Fruit fly (Drosophila melanogaster): Measurements from ENCODE around the gene betaggt-I.

The betaggt-I gene

dm6 chr2L:4945300-4945699 is at the start of gene betaggt-I, which contains the start of gene mRpL24 (continued):
- TF ChIP-seq Bgb (GFP tag; IDR thresholded peaks at IDR 0.05; ENCODE audit: partially characterized antibody) (no peak), nau (GFP tag; optimal IDR thresholded peaks at IDR 0.05) (no peak), CG7839 (tag; optimal IDR thresholded peaks at IDR 0.05) (peak; percentile 97), CG9817 (tag; optimal IDR thresholded peaks at IDR 0.05) (peak; percentile 98), nom (GFP tag; optimal IDR thresholded peaks at IDR 0.05) (peak; percentile 88), CG7963 (GFP tag; IDR thresholded peaks at IDR 0.05; ENCODE audit: partially characterized antibody) (no peak), H15 (GFP tag; IDR thresholded peaks at IDR 0.05) (peak; percentile 96), CG4854 (GFP tag; optimal IDR thresholded peaks at IDR 0.05) (peak; percentile 87), sr (GFP tag; IDR thresholded peaks at IDR 0.05) (peak; percentile 75), chm (GFP tag; IDR thresholded peaks at IDR 0.05) (peak; percentile 94), CG7372 (GFP tag; IDR thresholded peaks at IDR 0.05) (peak; percentile 96), CG16813 (GFP tag; IDR thresholded peaks at IDR 0.05; ENCODE audit: partially characterized antibody) (no peak), CG2875 (GFP tag; optimal IDR thresholded peaks at IDR 0.05) (peak; percentile 80), CG11504 (tag; optimal IDR thresholded peaks at IDR 0.05) (peak; percentile 95), CG3281 (GFP tag; optimal IDR thresholded peaks at IDR 0.05) (peak; percentile 95), CG17359 (tag; optimal IDR thresholded peaks at IDR 0.05) (peak; percentile 97), salm (tag; optimal IDR thresholded peaks at IDR 0.05) (peak; percentile 93), B-H2 (GFP tag; optimal IDR thresholded peaks at IDR 0.05) (peak; percentile 96), ci (GFP tag; IDR thresholded peaks at IDR 0.05) (peak; percentile 98), ara (GFP tag; IDR thresholded peaks at IDR 0.05) (peak; percentile 97), pan (optimal IDR thresholded peaks at IDR 0.05) (no peak), pan (GFP tag; optimal IDR thresholded peaks at IDR 0.05 in 1 of 2, IDR thresholded peaks at IDR 0.05 in 1 of 2) (peak in 1 of 2 experiments; percentile 99), CG17186 (GFP tag; optimal IDR thresholded peaks at IDR 0.05) (peak; percentile 36), CG1603 (tag; optimal IDR thresholded peaks at IDR 0.05) (peak; percentile 84), org-1 (GFP tag; optimal IDR thresholded peaks at IDR 0.05) (peak; percentile 86), CG15479 (GFP tag; optimal IDR thresholded peaks at IDR 0.05) (no peak), jing (GFP tag; optimal IDR thresholded peaks at IDR 0.05) (peak; percentile 75), Sox102F (GFP tag; optimal IDR thresholded peaks at IDR 0.05) (peak; percentile 98), lab (GFP tag; optimal IDR thresholded peaks at IDR 0.05) (peak; percentile 97), danr (GFP tag; IDR thresholded peaks at IDR 0.05) (peak; percentile 90), stc (GFP tag; IDR thresholded peaks at IDR 0.05) (peak; percentile 97), mld (GFP tag; IDR thresholded peaks at IDR 0.05; ENCODE audit: partially characterized antibody) (no peak), ftz-f1 (GFP tag; optimal IDR thresholded peaks at IDR 0.05) (peak; percentile 49), CG12744 (GFP tag; optimal IDR thresholded peaks at IDR 0.05) (peak; percentile 78), gt (GFP tag; IDR thresholded peaks at IDR 0.05) (peak; percentile 90), tup (GFP tag; optimal IDR thresholded peaks at IDR 0.05) (peak; percentile 75), tx (GFP tag; optimal IDR thresholded peaks at IDR 0.05) (peak; percentile 74), chn (GFP tag; optimal IDR thresholded peaks at IDR 0.05) (peak; percentile 89), oc (tag; optimal IDR thresholded peaks at IDR 0.05) (peak; percentile 95), dan (GFP tag; IDR thresholded peaks at IDR 0.05) (peak; percentile 33; the same call in 1 of the 2 replicates), CG1529 (GFP tag; optimal IDR thresholded peaks at IDR 0.05) (peak; percentile 89), Ravus (GFP tag; IDR thresholded peaks at IDR 0.05) (peak; percentile 87), CG11723 (GFP tag; optimal IDR thresholded peaks at IDR 0.05) (no peak), jigr1 (GFP tag; IDR thresholded peaks at IDR 0.05) (peak; percentile 67; the same call in 2 of the 3 replicates), CG14710 (tag; optimal IDR thresholded peaks at IDR 0.05) (peak; percentile 96), CG4730 (GFP tag; IDR thresholded peaks at IDR 0.05) (peak; percentile 92), ems (GFP tag; optimal IDR thresholded peaks at IDR 0.05) (peak; percentile 57), Taf1 (GFP tag; IDR thresholded peaks at IDR 0.05) (peak; percentile 85), Bteb2 (GFP tag; optimal IDR thresholded peaks at IDR 0.05) (peak; percentile 92), BtbVII (GFP tag; optimal IDR thresholded peaks at IDR 0.05) (peak; percentile 92), CG15073 (GFP tag; optimal IDR thresholded peaks at IDR 0.05) (peak; percentile 71)

All from whole organism, embryonic.